Worm (Caenorhabditis elegans): Measurements from ENCODE around the gene brc-1.

ce11 chrIII:3906481-3906880 is 43.7 kb upstream of the brc-1 start:
- TF ChIP-seq ref-1 (GFP tag; conservative IDR thresholded peaks at IDR 0.05), result no peak
- TF ChIP-seq ztf-23 (GFP tag; IDR thresholded peaks at IDR 0.05), result no peak
- no peak for TF ChIP-seq flt-1 (GFP tag; IDR thresholded peaks at IDR 0.05)
- TF ChIP-seq ztf-29 (GFP tag; IDR thresholded peaks at IDR 0.05), result no peak
- TF ChIP-seq klf-2 (GFP tag; conservative IDR thresholded peaks at IDR 0.05), result no peak

All from whole organism, midembryonic.